Fruit fly (Drosophila melanogaster): ENCODE data around the gene Rrp5.

dm6 chr3R:24348420-24349190, 15.5 kb upstream of the Rrp5 start, which contains the start of the genes CG5746 and CG6454:
- TF ChIP-seq Myc (optimal IDR thresholded peaks at IDR 0.05) (peak; percentile 87), N (GFP tag; optimal IDR thresholded peaks at IDR 0.05) (no peak), sv (GFP tag; optimal IDR thresholded peaks at IDR 0.05) (peak; percentile 56), Dfd (GFP tag; optimal IDR thresholded peaks at IDR 0.05) (no peak), pan (optimal IDR thresholded peaks at IDR 0.05) (no peak), h (GFP tag; optimal IDR thresholded peaks at IDR 0.05) (no peak), dsf (GFP tag; optimal IDR thresholded peaks at IDR 0.05; ENCODE audit: borderline replicate concordance) (no peak), Hr83 (GFP tag; optimal IDR thresholded peaks at IDR 0.05; ENCODE audit: poor library complexity, severe bottlenecking) (no peak), ey (GFP tag; optimal IDR thresholded peaks at IDR 0.05) (peak; percentile 59), fru (GFP tag; optimal IDR thresholded peaks at IDR 0.05) (no peak), dl (GFP tag; optimal IDR thresholded peaks at IDR 0.05; ENCODE audit: insufficient read depth in 1 of 2, partially characterized antibody in 2 of 2) (no peak), br (GFP tag; optimal IDR thresholded peaks at IDR 0.05) (no peak), CG32264 (GFP tag; optimal IDR thresholded peaks at IDR 0.05) (peak; percentile 37), Abd-B (GFP tag; optimal IDR thresholded peaks at IDR 0.05) (no peak)

All from whole organism, wandering third instar larva.